Fruit fly (Drosophila melanogaster): ENCODE measurements around the gene PGRP-LF.

- TF ChIP-seq CG14655 (GFP tag; optimal IDR thresholded peaks at IDR 0.05) (no peak), CG15710 (tag; optimal IDR thresholded peaks at IDR 0.05) (no peak), CG17806 (tag; optimal IDR thresholded peaks at IDR 0.05) (no peak), CG34367 (tag; optimal IDR thresholded peaks at IDR 0.05) (no peak), EcR (GFP tag; optimal IDR thresholded peaks at IDR 0.05) (no peak), Ets98B (GFP tag; IDR thresholded peaks at IDR 0.05) (no peak), Pif1A (GFP tag; optimal IDR thresholded peaks at IDR 0.05) (no peak), CG8159 (tag; optimal IDR thresholded peaks at IDR 0.05) (no peak), CG9948 (tag; optimal IDR thresholded peaks at IDR 0.05) (no peak)
Observed at dm6 chr3L:9304393-9304792, 45.0 kb upstream of the PGRP-LF start.
